Worm (Caenorhabditis elegans) whole organism, L2 larva: ENCODE results near the gene such-1.

Experiments
- Y55F3AM.14 ChIP-seq: fragments of 200-800 bp; sonication (Bioruptor generic); optimal IDR thresholded peaks from 2 replicates; lab custom pipeline; 2018; ENCODE audit warnings: mild to moderate bottlenecking, missing genetic modification characterization, missing compliant biosample characterization
- ZK546.5 ChIP-seq: sonication (generic microtip); optimal IDR thresholded peaks from 2 replicates; lab custom pipeline; 2017; ENCODE audit warnings: missing biosample characterization, missing genetic modification characterization
- alr-1 ChIP-seq: fragments of 150-350 bp; optimal IDR thresholded peaks from 2 replicates; lab custom pipeline; 2014; ENCODE audit warnings: missing biosample characterization, missing genetic modification characterization
- ceh-16 ChIP-seq: fragments of 150-350 bp; optimal IDR thresholded peaks from 2 replicates; lab custom pipeline; 2014; ENCODE audit warnings: missing biosample characterization, missing genetic modification characterization
- egl-27 ChIP-seq: sonication (generic microtip); optimal IDR thresholded peaks from 3 replicates; lab custom pipeline; 2017; ENCODE audit warnings: missing biosample characterization, missing genetic modification reagents, missing genetic modification characterization
- elt-3 ChIP-seq: sonication (generic microtip); optimal IDR thresholded peaks from 2 replicates; lab custom pipeline; 2017; ENCODE audit warnings: missing biosample characterization, missing genetic modification characterization
- lin-11 ChIP-seq: fragments of 150-350 bp; sonication (generic microtip); optimal IDR thresholded peaks from 2 replicates; lab custom pipeline; 2014; ENCODE audit warnings: missing biosample characterization, missing genetic modification characterization, inconsistent platforms, mixed read lengths
- lin-13 ChIP-seq: fragments of 150-350 bp; optimal IDR thresholded peaks from 2 replicates; lab custom pipeline; 2014; ENCODE audit warnings: missing biosample characterization, missing genetic modification reagents, missing genetic modification characterization
- lsy-2 ChIP-seq, 2 experiments: fragments of 150-350 bp in 1 of 2; sonication (generic microtip) in 1 of 2; optimal IDR thresholded peaks; 2 replicates each; lab custom pipeline; 2014 to 2017; ENCODE audit warnings: missing biosample characterization in 2 of 2, missing genetic modification characterization in 2 of 2
- mbf-1 ChIP-seq: sonication (generic microtip); optimal IDR thresholded peaks from 2 replicates; lab custom pipeline; 2017; ENCODE audit warnings: missing biosample characterization, missing genetic modification characterization
- nhr-12 ChIP-seq: fragments of 150-350 bp; optimal IDR thresholded peaks from 2 replicates; lab custom pipeline; 2014; ENCODE audit warnings: missing biosample characterization, missing genetic modification characterization
- sma-9 ChIP-seq, 2 experiments: fragments of 150-350 bp in 1 of 2; sonication (generic microtip) in 1 of 2; optimal IDR thresholded peaks; 2 replicates each; lab custom pipeline; 2014 to 2016; ENCODE audit warnings: missing genetic modification characterization in 2 of 2, mild to moderate bottlenecking in 1 of 2, missing biosample characterization in 1 of 2, missing compliant biosample characterization in 1 of 2, missing genetic modification reagents in 1 of 2, moderate library complexity in 1 of 2

DNA sequence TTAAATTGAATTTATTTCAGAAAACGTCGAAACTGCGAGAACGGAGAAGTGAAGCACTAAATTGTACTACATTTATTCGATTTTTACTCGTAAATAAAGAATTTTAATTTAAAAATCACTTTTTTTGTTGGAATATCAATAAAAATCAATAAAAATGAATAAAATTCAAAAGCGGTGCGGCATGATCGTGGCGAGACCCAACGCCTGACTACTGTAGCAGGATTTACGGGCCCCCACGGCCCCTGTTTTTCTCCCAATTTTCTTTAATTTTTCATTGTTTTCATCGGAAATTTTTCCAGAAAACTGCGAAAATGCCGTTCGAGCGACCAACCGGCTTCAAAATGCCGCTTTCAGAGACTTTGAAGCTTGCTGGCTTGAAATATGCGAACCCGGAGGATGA is 14.7 kb downstream of the such-1 start, which contains the start of gene Y66D12A.19:
- TF ChIP-seq lsy-2 (tag; optimal IDR thresholded peaks at IDR 0.05; lab: Kevin White, UChicago) (no peak), alr-1 (tag; lab: Kevin White, UChicago) (no peak), egl-27 (tag; lab: Kevin White, UChicago) (no peak), sma-9 (GFP tag; optimal IDR thresholded peaks at IDR 0.05; lab: Kevin White, UChicago) (no peak), sma-9 (tag; optimal IDR thresholded peaks at IDR 0.05; lab: Kevin White, UChicago) (no peak), lin-11 (tag; lab: Kevin White, UChicago) (no peak), nhr-12 (tag; lab: Kevin White, UChicago) (no peak), ZK546.5 (tag; lab: Kevin White, UChicago) (no peak), Y55F3AM.14 (GFP tag; lab: Kevin White, UChicago) (no peak), ceh-16 (tag; lab: Kevin White, UChicago) (no peak), elt-3 (no peak), lin-13 (GFP tag; lab: Kevin White, UChicago) (no peak), mbf-1 (tag; lab: Kevin White, UChicago) (no peak)
